Fruit fly (Drosophila melanogaster) whole organism, wandering third instar larva: ENCODE results near the gene Top3beta.

Experiments
- Abd-B ChIP-seq: fragments of >200 bp; optimal IDR thresholded peaks from 2 replicates; lab custom pipeline; 2017; ENCODE audit warnings: missing biosample characterization, missing genetic modification characterization
- CG32264 ChIP-seq: fragments of 200-800 bp; sonication (Bioruptor generic); optimal IDR thresholded peaks from 2 replicates; lab custom pipeline; 2016; ENCODE audit warnings: missing biosample characterization, missing genetic modification characterization
- CG9705 ChIP-seq: fragments of 200-800 bp; sonication (Bioruptor generic); optimal IDR thresholded peaks from 2 replicates; lab custom pipeline; 2018; ENCODE audit warnings: missing biosample characterization, mild to moderate bottlenecking, missing genetic modification characterization
- CrebA ChIP-seq: fragments of 200-800 bp; sonication (Bioruptor generic); optimal IDR thresholded peaks from 2 replicates; lab custom pipeline; 2016; ENCODE audit warnings: missing biosample characterization, mild to moderate bottlenecking, missing genetic modification characterization, borderline replicate concordance
- Dfd ChIP-seq: fragments of >200 bp; optimal IDR thresholded peaks from 2 replicates; lab custom pipeline; 2017; ENCODE audit warnings: missing biosample characterization, missing genetic modification characterization
- Dif ChIP-seq: fragments of 200-275, 200-300 bp; sonication (Bioruptor generic); optimal IDR thresholded peaks from 2 replicates; lab custom pipeline; 2018; ENCODE audit warnings: missing biosample characterization, missing genetic modification characterization; ENCODE audit not compliant: partially characterized antibody
- GATAd ChIP-seq: sonication (Bioruptor generic); optimal IDR thresholded peaks from 2 replicates; lab custom pipeline; 2016; ENCODE audit warnings: missing biosample characterization, missing genetic modification characterization
- HLH106 ChIP-seq: fragments of 200-800 bp; optimal IDR thresholded peaks from 3 replicates; lab custom pipeline; 2019; ENCODE audit warnings: missing biosample characterization, mild to moderate bottlenecking, missing genetic modification characterization, moderate library complexity
- Hnf4 ChIP-seq: fragments of 200-800 bp; sonication (Bioruptor generic); optimal IDR thresholded peaks from 2 replicates; lab custom pipeline; 2016; ENCODE audit warnings: missing biosample characterization, mild to moderate bottlenecking, missing genetic modification characterization
- Hr78 ChIP-seq: fragments of >200 bp; optimal IDR thresholded peaks from 2 replicates; lab custom pipeline; 2017; ENCODE audit warnings: missing biosample characterization, missing genetic modification characterization
- Hr83 ChIP-seq: fragments of 200-300 bp; sonication (Bioruptor generic); optimal IDR thresholded peaks from 2 replicates; lab custom pipeline; 2016; ENCODE audit warnings: missing biosample characterization, mild to moderate bottlenecking, missing genetic modification characterization, moderate library complexity; ENCODE audit not compliant: poor library complexity, severe bottlenecking
- Jra ChIP-seq: sonication (Bioruptor generic); optimal IDR thresholded peaks from 2 replicates; lab custom pipeline; 2016; ENCODE audit warnings: missing biosample characterization, missing genetic modification characterization
- Mio ChIP-seq: sonication (Bioruptor generic); optimal IDR thresholded peaks from 2 replicates; lab custom pipeline; 2016; ENCODE audit warnings: missing biosample characterization, missing genetic modification characterization
- Myc ChIP-seq: fragments of >200 bp; optimal IDR thresholded peaks from 2 replicates; lab custom pipeline; 2017
- N ChIP-seq: fragments of >200 bp; optimal IDR thresholded peaks from 2 replicates; lab custom pipeline; 2018; ENCODE audit warnings: missing biosample characterization, missing external identifiers, missing genetic modification characterization
- OdsH ChIP-seq: fragments of 200-800 bp; sonication (Bioruptor generic); optimal IDR thresholded peaks from 2 replicates; lab custom pipeline; 2016; ENCODE audit warnings: missing biosample characterization, mild to moderate bottlenecking, missing genetic modification characterization
- Rel ChIP-seq, 2 experiments: fragments of 200-800 bp; sonication (Bioruptor generic) in 1 of 2; optimal IDR thresholded peaks; 2 replicates in 1 of 2; 3 replicates in 1 of 2; lab custom pipeline; 2016 to 2019; ENCODE audit warnings: mild to moderate bottlenecking in 2 of 2, missing biosample characterization in 2 of 2, missing genetic modification characterization in 2 of 2, moderate library complexity in 1 of 2
- Sp1 ChIP-seq: fragments of 200-800 bp; sonication (Bioruptor generic); optimal IDR thresholded peaks from 3 replicates; lab custom pipeline; 2019; ENCODE audit warnings: missing biosample characterization, mild to moderate bottlenecking, missing genetic modification characterization, moderate library complexity
- Vsx2 ChIP-seq: fragments of 200-300, 225-300 bp; sonication (Bioruptor generic); optimal IDR thresholded peaks from 2 replicates; lab custom pipeline; 2018; ENCODE audit warnings: missing biosample characterization, missing genetic modification characterization; ENCODE audit not compliant: partially characterized antibody
- br ChIP-seq: fragments of 200-800 bp; sonication (Bioruptor generic); optimal IDR thresholded peaks from 2 replicates; lab custom pipeline; 2016; ENCODE audit warnings: missing biosample characterization, missing genetic modification characterization
- brk ChIP-seq: fragments of 200-800 bp; sonication (Bioruptor generic); optimal IDR thresholded peaks from 2 replicates; lab custom pipeline; 2016; ENCODE audit warnings: missing biosample characterization, mild to moderate bottlenecking, missing genetic modification characterization
- dl ChIP-seq, 2 experiments: fragments of 175-275, 200-275 bp in 1 of 2; fragments of 200-275 bp in 1 of 2; sonication (Bioruptor generic); optimal IDR thresholded peaks; lab custom pipeline; 2018; ENCODE audit warnings: mild to moderate bottlenecking in 2 of 2, missing biosample characterization in 2 of 2, missing genetic modification characterization in 2 of 2, moderate library complexity in 2 of 2; ENCODE audit not compliant: partially characterized antibody in 2 of 2, insufficient read depth in 1 of 2
- dmrt93B ChIP-seq: fragments of 200-800 bp; sonication (Bioruptor generic); optimal IDR thresholded peaks from 2 replicates; lab custom pipeline; 2018; ENCODE audit warnings: missing biosample characterization, mild to moderate bottlenecking, missing genetic modification characterization
- dsf ChIP-seq: sonication (Bioruptor generic); optimal IDR thresholded peaks from 2 replicates; lab custom pipeline; 2016; ENCODE audit warnings: missing biosample characterization, missing genetic modification characterization, borderline replicate concordance
- ey ChIP-seq: fragments of 200-800 bp; sonication (Bioruptor generic); optimal IDR thresholded peaks from 2 replicates; lab custom pipeline; 2016; ENCODE audit warnings: missing biosample characterization, missing genetic modification characterization
- foxo ChIP-seq, 2 experiments: fragments of 200-800 bp; sonication (Bioruptor generic); optimal IDR thresholded peaks; 2 replicates in 1 of 2; 3 replicates in 1 of 2; lab custom pipeline; 2016 to 2017; ENCODE audit warnings: missing biosample characterization in 2 of 2, missing genetic modification characterization in 2 of 2
- fru ChIP-seq: fragments of 200-800 bp; sonication (Bioruptor generic); optimal IDR thresholded peaks from 3 replicates; lab custom pipeline; 2016; ENCODE audit warnings: missing biosample characterization, mild to moderate bottlenecking, missing genetic modification characterization
- h ChIP-seq: fragments of 200-800 bp; sonication (Bioruptor generic); optimal IDR thresholded peaks from 3 replicates; lab custom pipeline; 2016; ENCODE audit warnings: missing biosample characterization, mild to moderate bottlenecking, missing genetic modification characterization
- jim ChIP-seq: fragments of 175-275, 200-325 bp; sonication (Bioruptor generic); optimal IDR thresholded peaks from 2 replicates; lab custom pipeline; 2016; ENCODE audit warnings: missing biosample characterization, mild to moderate bottlenecking, missing genetic modification characterization
- pan ChIP-seq: fragments of >200 bp; optimal IDR thresholded peaks from 2 replicates; lab custom pipeline; 2017
- psq ChIP-seq: fragments of 200-800 bp; sonication (Bioruptor generic); optimal IDR thresholded peaks from 3 replicates; lab custom pipeline; 2017; ENCODE audit warnings: missing biosample characterization, mild to moderate bottlenecking, missing genetic modification characterization, moderate library complexity
- rgr ChIP-seq: fragments of 200-800 bp; sonication (Bioruptor generic); optimal IDR thresholded peaks from 3 replicates; lab custom pipeline; 2016; ENCODE audit warnings: missing biosample characterization, mild to moderate bottlenecking, missing genetic modification characterization
- sage ChIP-seq: fragments of 200-800 bp; sonication (Bioruptor generic); optimal IDR thresholded peaks from 2 replicates; lab custom pipeline; 2016; ENCODE audit warnings: missing biosample characterization, mild to moderate bottlenecking, missing genetic modification characterization
- sv ChIP-seq: fragments of 200-800 bp; sonication (Bioruptor generic); optimal IDR thresholded peaks from 3 replicates; lab custom pipeline; 2016; ENCODE audit warnings: missing biosample characterization, missing genetic modification characterization
- tai ChIP-seq: sonication (Bioruptor generic); optimal IDR thresholded peaks from 2 replicates; lab custom pipeline; 2016; ENCODE audit warnings: missing biosample characterization, missing genetic modification characterization
- usp ChIP-seq: fragments of >200 bp; optimal IDR thresholded peaks from 2 replicates; lab custom pipeline; 2017; ENCODE audit warnings: missing biosample characterization, missing genetic modification characterization
- woc ChIP-seq: sonication (Bioruptor generic); optimal IDR thresholded peaks from 2 replicates; lab custom pipeline; 2016; ENCODE audit warnings: missing biosample characterization, mild to moderate bottlenecking, missing genetic modification characterization

The Top3beta gene

DNA sequence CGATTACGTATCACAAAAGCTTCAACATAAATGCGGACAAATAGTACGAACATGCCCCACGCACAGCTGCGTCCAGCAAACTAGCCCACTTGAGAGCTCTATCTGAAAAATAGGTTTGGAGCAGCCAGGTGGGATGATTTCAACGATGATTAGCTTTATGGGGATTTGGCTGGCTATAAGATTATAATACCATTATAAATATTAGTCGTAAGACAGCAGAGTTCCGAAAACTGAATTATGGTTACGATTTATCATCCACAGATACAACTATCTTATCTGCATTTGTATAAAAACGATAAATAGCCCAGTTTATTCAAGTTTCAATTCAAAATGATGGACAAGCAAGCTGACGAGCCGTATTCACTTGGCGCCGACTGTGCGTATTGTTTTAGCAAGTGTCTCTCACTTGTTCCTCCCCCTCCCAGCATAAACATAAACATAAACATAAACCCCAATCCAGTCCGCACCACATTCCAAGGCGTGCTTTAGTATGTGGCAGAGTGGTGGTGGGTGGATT is 24.1 kb downstream of the Top3beta start:
- no peak for TF ChIP-seq br
- TF ChIP-seq fru (GFP tag; lab: Kevin White, UChicago) = no peak
- TF ChIP-seq sv = peak; percentile 36
- no peak for TF ChIP-seq Mio (GFP tag; lab: Kevin White, UChicago)
- no peak for TF ChIP-seq CG9705 (GFP tag; lab: Kevin White, UChicago)
- TF ChIP-seq h (GFP tag; lab: Kevin White, UChicago) = no peak
- no peak for TF ChIP-seq Hr83 (GFP tag; lab: Kevin White, UChicago)
- no peak for TF ChIP-seq dmrt93B (GFP tag; lab: Kevin White, UChicago)

DNA sequence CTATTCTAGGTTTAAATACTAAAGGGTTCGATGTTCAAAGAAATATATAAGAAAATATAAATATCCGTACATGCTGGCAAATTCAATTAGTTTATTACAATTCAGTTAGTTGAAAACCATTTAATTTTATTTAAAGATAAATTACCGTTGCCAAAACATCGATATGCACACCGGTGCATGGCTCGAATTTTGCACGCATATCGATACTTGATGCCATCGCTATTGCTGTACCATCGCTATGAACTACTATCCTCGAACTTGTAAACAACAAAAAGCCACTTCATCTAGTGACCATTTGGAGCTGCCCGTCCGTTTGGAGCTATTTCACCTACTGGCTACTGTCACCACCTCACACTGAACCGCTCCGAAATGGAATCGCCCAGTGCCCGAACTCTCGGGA is 26.9 kb downstream of the Top3beta start, which contains the start of gene Josd:
Gene Josd, plus strand, starts transcription at position 270 of the 400 bp plus-strand sequence.
- TF ChIP-seq Hnf4 (GFP tag; lab: Kevin White, UChicago) = peak; percentile 10
- TF ChIP-seq sage (GFP tag; lab: Kevin White, UChicago) = no peak
- TF ChIP-seq foxo (GFP tag; optimal IDR thresholded peaks at IDR 0.05; lab: Kevin White, UChicago) = peak in 1 of 2 experiments; percentile 11
- no peak for TF ChIP-seq usp (GFP tag; lab: Kevin White, UChicago)
- peak; percentile 17 for TF ChIP-seq h (GFP tag; lab: Kevin White, UChicago)
- peak; percentile 24 for TF ChIP-seq Hr83 (GFP tag; lab: Kevin White, UChicago)
- peak; percentile 36 for TF ChIP-seq woc (GFP tag; lab: Kevin White, UChicago)
- TF ChIP-seq N (GFP tag; lab: Kevin White, UChicago) = no peak
- TF ChIP-seq Hr78 (GFP tag; lab: Kevin White, UChicago) = no peak
- no peak for TF ChIP-seq ey (GFP tag; lab: Kevin White, UChicago)
- TF ChIP-seq Rel (GFP tag; optimal IDR thresholded peaks at IDR 0.05; lab: Kevin White, UChicago) = no peak
- peak; percentile 67 for TF ChIP-seq Rel (tag; optimal IDR thresholded peaks at IDR 0.05; lab: Kevin White, UChicago)
- no peak for TF ChIP-seq Mio (GFP tag; lab: Kevin White, UChicago)
- TF ChIP-seq rgr (GFP tag; lab: Kevin White, UChicago) = peak; percentile 11
- no peak for TF ChIP-seq CG32264 (GFP tag; lab: Kevin White, UChicago)
- no peak for TF ChIP-seq psq (GFP tag; lab: Kevin White, UChicago)
- no peak for TF ChIP-seq Myc (lab: Kevin White, UChicago)
- TF ChIP-seq Abd-B = no peak
- no peak for TF ChIP-seq jim (GFP tag; lab: Kevin White, UChicago)
- no peak for TF ChIP-seq fru (GFP tag; lab: Kevin White, UChicago)
- no peak for TF ChIP-seq Dif (GFP tag; lab: Kevin White, UChicago)

DNA sequence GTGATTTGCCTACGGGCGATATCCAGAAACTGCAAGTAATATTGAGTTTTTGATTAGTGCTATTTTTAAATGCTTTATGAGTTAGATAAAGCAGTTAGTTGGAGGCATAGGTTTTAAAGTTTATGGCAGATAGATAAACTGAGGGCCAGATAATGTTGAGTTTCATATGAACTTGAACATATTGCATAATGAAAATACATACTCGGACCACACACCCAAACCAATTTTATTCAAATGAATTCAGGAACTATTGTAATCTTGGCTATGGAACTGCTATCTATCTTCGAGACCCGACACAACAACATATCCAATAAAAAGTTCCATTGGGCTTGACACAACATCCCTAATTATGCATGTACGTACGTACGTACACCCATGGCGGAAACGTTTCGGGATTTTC is 28.1 kb downstream of the Top3beta start:
- TF ChIP-seq OdsH (GFP tag; lab: Kevin White, UChicago) (no peak), CG9705 (GFP tag; lab: Kevin White, UChicago) (no peak), Rel (GFP tag; optimal IDR thresholded peaks at IDR 0.05; lab: Kevin White, UChicago) (no peak), Rel (tag; optimal IDR thresholded peaks at IDR 0.05; lab: Kevin White, UChicago) (no peak), woc (GFP tag; lab: Kevin White, UChicago) (no peak), Dif (GFP tag; lab: Kevin White, UChicago) (no peak)
- TF ChIP-seq, all 38 proteins: peak for 0

DNA sequence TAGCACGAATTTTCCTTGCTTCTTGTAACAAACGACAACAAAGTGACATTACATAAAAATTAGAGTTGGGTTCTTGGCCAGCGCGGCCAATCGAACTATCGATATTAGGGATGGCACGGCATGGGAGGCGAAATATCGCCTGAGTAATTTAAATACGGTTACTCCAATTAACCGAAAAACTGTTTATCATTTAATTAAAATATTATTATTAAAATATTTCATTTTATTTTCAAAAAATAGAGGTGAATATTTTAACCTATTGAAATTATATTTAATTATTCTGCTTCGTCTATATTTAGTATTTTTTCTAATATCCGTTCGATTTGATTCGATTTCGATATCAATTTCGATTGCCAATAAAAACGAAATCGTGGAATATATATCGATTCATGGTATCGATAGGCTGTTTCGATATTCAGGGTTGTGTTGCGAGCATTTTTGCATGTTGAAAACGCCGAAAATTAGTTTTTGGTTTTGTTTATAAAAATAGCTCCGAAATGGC is 32.3 kb downstream of the Top3beta start, which contains the start of the genes Rbcn-3A and Spx:
Gene Rbcn-3A, minus strand, starts transcription at position 74 of the 502 bp plus-strand sequence.
Gene Spx, plus strand, starts transcription at position 409 of the 502 bp plus-strand sequence.
- no peak for TF ChIP-seq jim (GFP tag; lab: Kevin White, UChicago)
- peak; percentile 30 for TF ChIP-seq fru (GFP tag; lab: Kevin White, UChicago)
- no peak for TF ChIP-seq dsf (GFP tag; lab: Kevin White, UChicago)
- no peak for TF ChIP-seq Dif (GFP tag; lab: Kevin White, UChicago)
- no peak for TF ChIP-seq br
- peak; percentile 11 for TF ChIP-seq sv
- TF ChIP-seq HLH106 = peak; percentile 32
- no peak for TF ChIP-seq Vsx2 (GFP tag; lab: Kevin White, UChicago)
- no peak for TF ChIP-seq CG32264 (GFP tag; lab: Kevin White, UChicago)
- peak in 1 of 2 experiments; percentile 42 for TF ChIP-seq foxo (GFP tag; optimal IDR thresholded peaks at IDR 0.05; lab: Kevin White, UChicago)
- TF ChIP-seq rgr (GFP tag; lab: Kevin White, UChicago) = no peak
- peak; percentile 37 for TF ChIP-seq psq (GFP tag; lab: Kevin White, UChicago)
- TF ChIP-seq N (GFP tag; lab: Kevin White, UChicago) = no peak
- no peak for TF ChIP-seq Mio (GFP tag; lab: Kevin White, UChicago)
- TF ChIP-seq CG9705 (GFP tag; lab: Kevin White, UChicago) = no peak
- TF ChIP-seq GATAd = no peak
- no peak for TF ChIP-seq dmrt93B (GFP tag; lab: Kevin White, UChicago)
- TF ChIP-seq pan (lab: Kevin White, UChicago) = no peak
- peak; percentile 8 for TF ChIP-seq woc (GFP tag; lab: Kevin White, UChicago)
- no peak for TF ChIP-seq CrebA (GFP tag; lab: Kevin White, UChicago)
- no peak for TF ChIP-seq Hr78 (GFP tag; lab: Kevin White, UChicago)
- no peak for TF ChIP-seq Hnf4 (GFP tag; lab: Kevin White, UChicago)
- no peak for TF ChIP-seq sage (GFP tag; lab: Kevin White, UChicago)
- TF ChIP-seq brk (GFP tag; lab: Kevin White, UChicago) = no peak
- no peak for TF ChIP-seq h (GFP tag; lab: Kevin White, UChicago)
- peak; percentile 44 for TF ChIP-seq Sp1 (GFP tag; lab: Kevin White, UChicago)
- no peak for TF ChIP-seq Dfd (GFP tag; lab: Kevin White, UChicago)
- no peak for TF ChIP-seq Myc (lab: Kevin White, UChicago)
- TF ChIP-seq Jra (GFP tag; lab: Kevin White, UChicago) = peak; percentile 56
- TF ChIP-seq dl (GFP tag; optimal IDR thresholded peaks at IDR 0.05; lab: Kevin White, UChicago; ENCODE audit: insufficient read depth in 1 of 2, partially characterized antibody in 2 of 2) = no peak
- no peak for TF ChIP-seq ey (GFP tag; lab: Kevin White, UChicago)
- TF ChIP-seq Abd-B = no peak
- TF ChIP-seq tai (GFP tag; lab: Kevin White, UChicago) = no peak
- no peak for TF ChIP-seq Hr83 (GFP tag; lab: Kevin White, UChicago)
